Worm (Caenorhabditis elegans) whole organism, L4 larva: Measurements from ENCODE around the gene clec-34.

Source experiments
- F44E2.7 ChIP-seq: fragments of 200-800 bp; sonication (Bioruptor generic); IDR thresholded peaks from 2 replicates; pipeline ENCODE4 v2.1.2; 2022; ENCODE audit warnings: missing genetic modification characterization, missing compliant biosample characterization
- F49E8.2 ChIP-seq: sonication (generic microtip); optimal IDR thresholded peaks from 2 replicates; lab custom pipeline; 2016; ENCODE audit warnings: missing compliant biosample characterization, mild to moderate bottlenecking, missing genetic modification characterization, borderline replicate concordance
- R02D3.7 ChIP-seq: fragments of 150-350 bp; sonication (generic microtip); optimal IDR thresholded peaks from 3 replicates; lab custom pipeline; 2014; ENCODE audit warnings: missing biosample characterization, missing genetic modification characterization
- Y75B8A.6 ChIP-seq: fragments of 200-800 bp; sonication (Bioruptor generic); IDR thresholded peaks from 2 replicates; pipeline ENCODE4 v1.3.6; 2022; ENCODE audit warnings: missing genetic modification reagents, missing genetic modification characterization, missing compliant biosample characterization
- ZK337.2 ChIP-seq: fragments of 200-800 bp; sonication (Bioruptor generic); IDR thresholded peaks from 2 replicates; pipeline ENCODE4 v1.3.6; 2022; ENCODE audit warnings: missing genetic modification reagents, missing genetic modification characterization, missing compliant biosample characterization
- aha-1 ChIP-seq: fragments of 150-350 bp; peaks from one replicate; lab custom pipeline; 2014; ENCODE audit warnings: missing biosample characterization, missing genetic modification characterization
- attf-4 ChIP-seq: sonication (generic microtip); optimal IDR thresholded peaks from 3 replicates; lab custom pipeline; 2017; ENCODE audit warnings: missing biosample characterization, missing genetic modification characterization
- ceh-62 ChIP-seq: sonication (generic microtip); optimal IDR thresholded peaks from 2 replicates; lab custom pipeline; 2017; ENCODE audit warnings: missing biosample characterization, missing genetic modification characterization
- cey-2 ChIP-seq: sonication (generic microtip); optimal IDR thresholded peaks from 3 replicates; lab custom pipeline; 2017; ENCODE audit warnings: missing genetic modification characterization, mild to moderate bottlenecking, missing compliant biosample characterization, antibody characterized with exemption, borderline replicate concordance; ENCODE audit not compliant: insufficient read depth
- daf-12 ChIP-seq: fragments of 150-350 bp; optimal IDR thresholded peaks from 2 replicates; lab custom pipeline; 2014; ENCODE audit warnings: missing biosample characterization, missing genetic modification reagents, missing genetic modification characterization
- daf-8 ChIP-seq: fragments of 200-800 bp; sonication (Bioruptor generic); IDR thresholded peaks from 2 replicates; pipeline ENCODE4 v1.3.6; 2022; ENCODE audit warnings: missing genetic modification characterization, missing compliant biosample characterization
- dmd-9 ChIP-seq: fragments of 200-800 bp; sonication (Bioruptor generic); IDR thresholded peaks from 2 replicates; pipeline ENCODE4 v1.3.6; 2022; ENCODE audit warnings: missing genetic modification reagents, missing genetic modification characterization, missing compliant biosample characterization
- dve-1 ChIP-seq: sonication (generic microtip); optimal IDR thresholded peaks from 2 replicates; lab custom pipeline; 2017; ENCODE audit warnings: antibody characterized with exemption, mild to moderate bottlenecking, missing genetic modification characterization, missing compliant biosample characterization; ENCODE audit not compliant: insufficient read depth
- hlh-11 ChIP-seq: fragments of 200-800 bp; sonication (Bioruptor generic); optimal IDR thresholded peaks from 2 replicates; lab custom pipeline; 2018; ENCODE audit warnings: mild to moderate bottlenecking, missing genetic modification characterization, missing compliant biosample characterization
- hmg-1.1 ChIP-seq: fragments of 200-800 bp; sonication (Bioruptor generic); IDR thresholded peaks from 2 replicates; pipeline ENCODE4 v1.3.6; 2022; ENCODE audit warnings: missing genetic modification reagents, missing genetic modification characterization, missing compliant biosample characterization
- lin-1 ChIP-seq: fragments of 200-800 bp; sonication (Bioruptor generic); IDR thresholded peaks from 2 replicates; pipeline ENCODE4 v1.3.6; 2022; ENCODE audit warnings: missing genetic modification reagents, missing genetic modification characterization, missing compliant biosample characterization
- lin-13 ChIP-seq: fragments of 150-350 bp; optimal IDR thresholded peaks from 2 replicates; lab custom pipeline; 2014; ENCODE audit warnings: missing biosample characterization, missing genetic modification reagents, missing genetic modification characterization
- lin-15B ChIP-seq: fragments of 150-350 bp; sonication (generic microtip); optimal IDR thresholded peaks from 3 replicates; lab custom pipeline; 2014; ENCODE audit warnings: missing biosample characterization, missing genetic modification characterization
- lin-29 ChIP-seq: fragments of 200-800 bp; sonication (Bioruptor generic); IDR thresholded peaks from 2 replicates; pipeline ENCODE4 v1.3.6; 2022; ENCODE audit warnings: missing genetic modification reagents, missing genetic modification characterization, missing compliant biosample characterization
- lir-3 ChIP-seq: sonication (generic microtip); optimal IDR thresholded peaks from 2 replicates; lab custom pipeline; 2016; ENCODE audit warnings: mild to moderate bottlenecking, missing genetic modification characterization, missing compliant biosample characterization
- lsy-2 ChIP-seq, 2 experiments: fragments of 150-350 bp in 1 of 2; sonication (generic microtip) in 1 of 2; optimal IDR thresholded peaks; 2 replicates each; lab custom pipeline; 2014 to 2017; ENCODE audit warnings: missing biosample characterization in 2 of 2, missing genetic modification characterization in 2 of 2
- mep-1 ChIP-seq: fragments of 150-350 bp; sonication (generic microtip); optimal IDR thresholded peaks from 3 replicates; lab custom pipeline; 2014; ENCODE audit warnings: missing biosample characterization, missing genetic modification characterization
- mxl-2 ChIP-seq: fragments of 200-800 bp; sonication (Bioruptor generic); conservative IDR thresholded peaks from 2 replicates; pipeline ENCODE4 v1.3.6; 2022; ENCODE audit warnings: missing genetic modification reagents, missing genetic modification characterization, missing compliant biosample characterization
- nhr-237 ChIP-seq: sonication (generic microtip); optimal IDR thresholded peaks from 2 replicates; lab custom pipeline; 2017; ENCODE audit warnings: missing biosample characterization, missing genetic modification characterization
- nhr-28 ChIP-seq: fragments of 150-350 bp; optimal IDR thresholded peaks from 2 replicates; lab custom pipeline; 2014; ENCODE audit warnings: missing biosample characterization, missing genetic modification characterization
- nhr-42 ChIP-seq: fragments of 200-800 bp; sonication (Bioruptor generic); IDR thresholded peaks from 2 replicates; pipeline ENCODE4 v1.3.6; 2022; ENCODE audit warnings: missing genetic modification characterization, missing compliant biosample characterization
- sdz-12 ChIP-seq: fragments of 200-800 bp; sonication (Bioruptor generic); optimal IDR thresholded peaks from 2 replicates; lab custom pipeline; 2018; ENCODE audit warnings: mild to moderate bottlenecking, missing genetic modification characterization, missing compliant biosample characterization
- spr-3 ChIP-seq: fragments of 200-800 bp; sonication (Bioruptor generic); optimal IDR thresholded peaks from 2 replicates; lab custom pipeline; 2018; ENCODE audit warnings: mild to moderate bottlenecking, missing genetic modification characterization, missing compliant biosample characterization
- tag-97 ChIP-seq: fragments of 200-800 bp; sonication (Bioruptor generic); IDR thresholded peaks from 2 replicates; pipeline ENCODE4 v1.3.6; 2022; ENCODE audit warnings: missing genetic modification characterization, missing compliant biosample characterization
- unc-130 ChIP-seq: sonication (generic microtip); optimal IDR thresholded peaks from 2 replicates; lab custom pipeline; 2016; ENCODE audit warnings: missing genetic modification reagents, missing genetic modification characterization, missing compliant biosample characterization
- unc-62 ChIP-seq, 3 experiments: fragments of 150-350 bp in 1 of 3; sonication (generic microtip); optimal IDR thresholded peaks in 2 of 3; peaks in 1 of 3; 1 replicate in 1 of 3; 2 replicates in 2 of 3; lab custom pipeline; 2014 to 2017; ENCODE audit warnings: missing biosample characterization in 3 of 3, missing genetic modification characterization in 3 of 3, missing genetic modification reagents in 3 of 3, missing genotype in 1 of 3
- zag-1 ChIP-seq: fragments of 150-350 bp; optimal IDR thresholded peaks from 2 replicates; lab custom pipeline; 2014; ENCODE audit warnings: missing biosample characterization, missing genetic modification characterization
- zfp-3 ChIP-seq: fragments of 200-800 bp; sonication (Bioruptor generic); conservative IDR thresholded peaks from 2 replicates; pipeline ENCODE4 v1.3.6; 2022; ENCODE audit warnings: missing genetic modification reagents, missing genetic modification characterization, missing compliant biosample characterization
- ztf-11 ChIP-seq: fragments of 150-350 bp; optimal IDR thresholded peaks from 2 replicates; lab custom pipeline; 2014; ENCODE audit warnings: missing biosample characterization, missing genetic modification characterization

clec-34 gene

ce11 chrV:16731600-16731999, 4.0 kb upstream of the clec-34 start, which contains the start of gene srz-100:
Gene srz-100 (plus strand): TSS chrV:16731900.
- TF ChIP-seq hmg-1.1 (GFP tag; lab: Robert Waterston, UW) (no peak), cey-2 (no peak), mxl-2 (no peak), attf-4 (tag; lab: Kevin White, UChicago) (no peak), aha-1 (no peak), lin-1 (GFP tag; lab: Robert Waterston, UW) (no peak), dve-1 (no peak), lin-29 (GFP tag; lab: Robert Waterston, UW) (no peak), spr-3 (GFP tag; lab: Kevin White, UChicago) (no peak), zag-1 (tag; lab: Kevin White, UChicago) (no peak), ztf-11 (tag; lab: Kevin White, UChicago) (no peak), lin-13 (GFP tag; lab: Kevin White, UChicago) (no peak), zfp-3 (no peak), lsy-2 (tag; optimal IDR thresholded peaks at IDR 0.05; lab: Kevin White, UChicago) (no peak), lir-3 (tag; lab: Kevin White, UChicago) (no peak), ceh-62 (tag; lab: Kevin White, UChicago) (no peak), nhr-28 (tag; lab: Kevin White, UChicago) (no peak), nhr-237 (tag; lab: Kevin White, UChicago) (no peak), F44E2.7 (GFP tag; lab: Robert Waterston, UW) (no peak)
- TF ChIP-seq, all 104 proteins: peak for 0

- TF ChIP-seq hlh-11 (tag; lab: Kevin White, UChicago) (no peak), sdz-12 (GFP tag; lab: Kevin White, UChicago) (no peak)
Observed at ce11 chrV:16733681-16734080, 1.9 kb upstream of the clec-34 start, which contains the start of gene T25E12.16. Gene T25E12.16 (minus strand): TSS chrV:16733781.

- TF ChIP-seq R02D3.7 (tag; lab: Kevin White, UChicago) = no peak
- TF ChIP-seq cey-2 = no peak
- no peak for TF ChIP-seq nhr-237 (tag; lab: Kevin White, UChicago)
- no peak for TF ChIP-seq lin-15B (tag; lab: Kevin White, UChicago)
- TF ChIP-seq daf-8 (GFP tag; lab: Robert Waterston, UW) = no peak
- TF ChIP-seq nhr-42 = no peak
- TF ChIP-seq ZK337.2 = no peak
- TF ChIP-seq tag-97 (GFP tag; lab: Robert Waterston, UW) = no peak
- TF ChIP-seq daf-12 (tag; lab: Kevin White, UChicago) = no peak
- no peak for TF ChIP-seq Y75B8A.6 (GFP tag; lab: Robert Waterston, UW)
- no peak for TF ChIP-seq mep-1 (tag; lab: Kevin White, UChicago)
- TF ChIP-seq zag-1 (tag; lab: Kevin White, UChicago) = no peak
- TF ChIP-seq F49E8.2 (tag; lab: Kevin White, UChicago) = no peak
- no peak for TF ChIP-seq dmd-9 (GFP tag; lab: Robert Waterston, UW)
- no peak for TF ChIP-seq unc-62 (GFP tag; optimal IDR thresholded peaks at IDR 0.05 in 1 of 2; lab: Kevin White, UChicago)
- no peak for TF ChIP-seq unc-62 (tag; optimal IDR thresholded peaks at IDR 0.05; lab: Kevin White, UChicago)
Observed at ce11 chrV:16739100-16739499, 3.5 kb downstream of the clec-34 start, which contains the start of the genes clec-29 and clec-39. Gene clec-29 (minus strand): TSS chrV:16739200. Gene clec-39 (plus strand): TSS chrV:16739268.

- TF ChIP-seq aha-1 (peak; percentile 67), unc-130 (GFP tag; lab: Kevin White, UChicago) (no peak)
Observed at ce11 chrV:16742123-16742522, 6.6 kb downstream of the clec-34 start, which contains the start of gene T25E12.6. Gene T25E12.6 (plus strand): TSS chrV:16742423.
